Worm (Caenorhabditis elegans): ENCODE results near the gene kel-10.

kel-10 gene

ce11 chrIII:10136778-10137177 lies 35.5 kb upstream of the kel-10 start, which contains the start of gene ZK1128.7:
ZK1128.7 (plus strand) TSS chrIII:10137006.
- peak; percentile 9 for TF ChIP-seq unc-55 (GFP tag; optimal IDR thresholded peaks at IDR 0.05)
- TF ChIP-seq mec-3 (tag; optimal IDR thresholded peaks at IDR 0.05; ENCODE audit: borderline replicate concordance): no peak

- no peak for TF ChIP-seq pax-1 (tag; optimal IDR thresholded peaks at IDR 0.05)
- TF ChIP-seq elt-2 (tag; optimal IDR thresholded peaks at IDR 0.05): no peak
- TF ChIP-seq pha-4 (tag; optimal IDR thresholded peaks at IDR 0.05): no peak
- TF ChIP-seq F13H6.1 (tag; optimal IDR thresholded peaks at IDR 0.05): no peak
- no peak for TF ChIP-seq K09A11.1 (tag; optimal IDR thresholded peaks at IDR 0.05; ENCODE audit: insufficient read depth)
- no peak for TF ChIP-seq dmd-4 (tag; optimal IDR thresholded peaks at IDR 0.05; ENCODE audit: borderline replicate concordance)
- TF ChIP-seq syd-9 (tag; optimal IDR thresholded peaks at IDR 0.05): no peak
- TF ChIP-seq ceh-48 (tag; optimal IDR thresholded peaks at IDR 0.05): no peak
- no peak for TF ChIP-seq K02D7.2 (tag; optimal IDR thresholded peaks at IDR 0.05)
- no peak for TF ChIP-seq rnt-1 (tag; optimal IDR thresholded peaks at IDR 0.05)
- TF ChIP-seq ztf-16 (tag; optimal IDR thresholded peaks at IDR 0.05): no peak
- no peak for TF ChIP-seq sox-4 (tag; optimal IDR thresholded peaks at IDR 0.05)
- TF ChIP-seq che-1 (tag; optimal IDR thresholded peaks at IDR 0.05): no peak
- TF ChIP-seq sox-2 (GFP tag; IDR thresholded peaks at IDR 0.05): no peak
- no peak for TF ChIP-seq hlh-6 (tag; optimal IDR thresholded peaks at IDR 0.05)
- TF ChIP-seq C38D4.7 (GFP tag; optimal IDR thresholded peaks at IDR 0.05): no peak
- no peak for TF ChIP-seq zip-5 (tag; optimal IDR thresholded peaks at IDR 0.05)
These were observed 33.3 kb upstream of the kel-10 start for ce11 chrIII:10134517-10134916.

DNA sequence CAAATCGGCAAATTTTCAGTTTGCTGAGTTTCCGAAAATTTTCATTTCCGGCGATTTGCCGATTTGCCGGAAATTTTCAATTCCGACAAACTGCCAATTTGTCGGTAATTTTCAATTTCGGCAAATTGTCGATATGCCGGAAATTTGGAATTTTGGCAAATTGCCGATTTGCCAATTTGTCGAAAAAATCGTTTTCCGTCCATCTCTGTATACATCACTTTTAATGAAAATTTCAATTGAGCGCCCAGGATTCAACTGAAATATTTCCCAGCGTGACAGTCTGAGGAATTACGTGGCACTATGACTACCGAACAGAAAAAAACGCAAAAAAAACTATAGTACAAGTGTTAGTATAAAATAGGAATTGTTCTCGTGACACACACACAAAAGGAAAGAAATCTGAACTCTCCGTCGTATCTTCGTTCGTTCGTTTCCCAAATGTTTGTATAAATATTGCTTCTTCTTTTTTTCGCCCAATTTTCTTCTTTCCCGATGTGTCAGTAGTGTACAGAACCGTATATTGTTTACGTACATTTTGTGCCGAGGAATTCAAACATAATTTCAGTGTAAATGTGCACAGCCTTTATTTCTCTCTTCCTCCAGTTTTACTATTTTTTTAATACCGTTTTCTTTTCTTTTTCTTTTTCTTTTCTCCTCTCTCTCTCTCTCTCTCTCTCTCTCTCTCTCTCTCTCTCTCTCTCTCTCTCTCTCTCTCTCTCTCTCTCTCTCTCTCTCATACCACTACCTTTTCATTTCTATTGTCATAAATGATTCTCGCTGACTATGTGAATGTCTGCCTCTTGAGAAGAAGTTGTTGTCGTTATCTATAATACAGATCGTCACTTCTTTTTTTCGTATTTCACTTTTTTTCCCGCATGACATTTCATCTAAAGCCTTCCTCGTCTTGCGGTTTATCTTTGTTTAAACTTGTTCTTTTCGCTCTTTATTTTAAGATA lies 31.5 kb upstream of the kel-10 start:
- TF ChIP-seq nhr-232 (tag; optimal IDR thresholded peaks at IDR 0.05): no peak
- peak; percentile 15 for TF ChIP-seq dve-1 (tag; optimal IDR thresholded peaks at IDR 0.05)

DNA sequence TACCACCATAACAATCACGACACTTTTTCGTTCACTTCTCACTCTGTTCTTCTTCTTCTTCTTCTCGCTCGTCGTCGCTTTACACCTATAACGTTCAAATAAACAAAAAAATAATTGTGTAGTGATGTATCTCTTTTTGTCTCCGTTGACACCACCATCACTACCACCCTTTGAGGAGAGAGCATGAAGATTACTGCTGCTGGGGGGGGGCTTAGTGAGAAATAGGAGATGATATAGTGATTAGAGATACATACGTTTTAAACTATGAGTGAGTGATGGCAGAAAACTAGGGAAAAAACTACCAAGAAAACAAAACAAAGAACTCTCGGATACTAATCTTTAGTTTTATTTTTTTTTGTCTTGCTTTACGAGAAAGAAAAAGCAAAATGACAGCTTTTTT lies 25.1 kb upstream of the kel-10 start:
- no peak for TF ChIP-seq mec-3 (tag; optimal IDR thresholded peaks at IDR 0.05; ENCODE audit: borderline replicate concordance)
- TF ChIP-seq odd-2 (tag; optimal IDR thresholded peaks at IDR 0.05): no peak
- no peak for TF ChIP-seq hlh-6 (tag; optimal IDR thresholded peaks at IDR 0.05)
- no peak for TF ChIP-seq pax-1 (tag; optimal IDR thresholded peaks at IDR 0.05)
- TF ChIP-seq elt-4 (tag; optimal IDR thresholded peaks at IDR 0.05): no peak
- TF ChIP-seq pha-2 (tag; optimal IDR thresholded peaks at IDR 0.05): no peak
- no peak for TF ChIP-seq K02D7.2 (tag; optimal IDR thresholded peaks at IDR 0.05)
- no peak for TF ChIP-seq Y22D7AL.16 (tag; optimal IDR thresholded peaks at IDR 0.05)
- no peak for TF ChIP-seq madf-2 (tag; optimal IDR thresholded peaks at IDR 0.05)
- no peak for TF ChIP-seq C08G9.2 (tag; optimal IDR thresholded peaks at IDR 0.05)
- no peak for TF ChIP-seq pqm-1 (tag; optimal IDR thresholded peaks at IDR 0.05)
- no peak for TF ChIP-seq ceh-31 (tag; optimal IDR thresholded peaks at IDR 0.05)
- no peak for TF ChIP-seq zip-5 (tag; optimal IDR thresholded peaks at IDR 0.05)
- TF ChIP-seq ztf-16 (tag; optimal IDR thresholded peaks at IDR 0.05): no peak
- no peak for TF ChIP-seq ceh-24 (tag; optimal IDR thresholded peaks at IDR 0.05)
- no peak for TF ChIP-seq unc-3 (GFP tag; conservative IDR thresholded peaks at IDR 0.05)
- no peak for TF ChIP-seq unc-3 (tag; optimal IDR thresholded peaks at IDR 0.05)
- no peak for TF ChIP-seq hlh-8 (tag; optimal IDR thresholded peaks at IDR 0.05)
- TF ChIP-seq ets-4 (tag; optimal IDR thresholded peaks at IDR 0.05): no peak
- no peak for TF ChIP-seq ceh-22 (tag; optimal IDR thresholded peaks at IDR 0.05)
- TF ChIP-seq che-1 (tag; optimal IDR thresholded peaks at IDR 0.05): no peak
